Worm (Caenorhabditis elegans): ENCODE measurements around the gene cct-3.

cct-3 gene

DNA sequence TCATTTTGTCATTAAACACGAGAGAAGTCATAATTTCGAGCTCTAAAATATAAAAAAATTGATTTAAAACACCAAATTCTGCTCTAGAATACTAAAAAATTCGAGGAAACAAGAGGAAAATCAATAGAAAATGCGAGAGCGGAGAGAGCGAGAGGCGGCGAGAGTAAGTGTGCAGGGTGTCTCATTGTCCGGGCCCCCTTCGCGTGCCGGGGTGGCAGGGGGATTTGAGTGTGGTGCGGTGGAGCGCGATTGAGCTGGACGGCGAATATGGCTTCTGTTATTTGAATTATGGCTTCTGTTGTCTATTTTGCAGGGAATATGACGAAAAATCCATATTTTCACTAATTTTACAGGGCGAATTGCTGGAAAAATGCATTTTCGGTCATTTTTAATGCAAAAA is 13.5 kb upstream of the cct-3 start, which contains the start of gene Y59C2A.3 (continued):
- no peak for TF ChIP-seq nhr-84 (tag; optimal IDR thresholded peaks at IDR 0.05)
- TF ChIP-seq snu-23 (GFP tag; optimal IDR thresholded peaks at IDR 0.05), result peak; percentile 60
- peak; percentile 20; the same call in 1 of the 2 replicates for TF ChIP-seq isw-1 (GFP tag; IDR thresholded peaks at IDR 0.05)
- TF ChIP-seq swsn-7 (tag; optimal IDR thresholded peaks at IDR 0.05), result peak; percentile 20
- no peak for TF ChIP-seq ama-1 (optimal IDR thresholded peaks at IDR 0.05)
- TF ChIP-seq elt-2 (tag; optimal IDR thresholded peaks at IDR 0.05), result no peak
- TF ChIP-seq nhr-77 (tag; optimal IDR thresholded peaks at IDR 0.05), result no peak
- peak; percentile 73 for TF ChIP-seq fkh-8 (tag; optimal IDR thresholded peaks at IDR 0.05)
- no peak for TF ChIP-seq lin-39 (tag; optimal IDR thresholded peaks at IDR 0.05)
- TF ChIP-seq nhr-28 (tag; optimal IDR thresholded peaks at IDR 0.05), result no peak
- TF ChIP-seq aly-2 (tag; optimal IDR thresholded peaks at IDR 0.05), result no peak
- TF ChIP-seq mdl-1 (tag; optimal IDR thresholded peaks at IDR 0.05), result peak in 1 of 2 experiments; percentile 38
- peak; percentile 8 for TF ChIP-seq vab-15 (tag; optimal IDR thresholded peaks at IDR 0.05)
- no peak for TF ChIP-seq unc-130 (tag; optimal IDR thresholded peaks at IDR 0.05)
- TF ChIP-seq egl-27 (tag; optimal IDR thresholded peaks at IDR 0.05), result no peak
- no peak for TF ChIP-seq nhr-47 (tag; optimal IDR thresholded peaks at IDR 0.05)
- no peak for TF ChIP-seq nhr-11 (tag; optimal IDR thresholded peaks at IDR 0.05)
- TF ChIP-seq lin-14 (GFP tag; optimal IDR thresholded peaks at IDR 0.05), result peak; percentile 80
- peak; percentile 13 for TF ChIP-seq F16B12.6 (tag; optimal IDR thresholded peaks at IDR 0.05)
- no peak for TF ChIP-seq nhr-76 (tag; optimal IDR thresholded peaks at IDR 0.05)
- no peak for TF ChIP-seq ets-5 (GFP tag; IDR thresholded peaks at IDR 0.05)
- TF ChIP-seq unc-62 (GFP tag; optimal IDR thresholded peaks at IDR 0.05), result no peak
- TF ChIP-seq ceh-63 (GFP tag; optimal IDR thresholded peaks at IDR 0.05), result no peak
- TF ChIP-seq pag-3 (tag; optimal IDR thresholded peaks at IDR 0.05; ENCODE audit: borderline replicate concordance, insufficient read depth), result no peak
- TF ChIP-seq pqm-1 (tag; optimal IDR thresholded peaks at IDR 0.05), result no peak
- no peak for TF ChIP-seq xbp-1 (tag; optimal IDR thresholded peaks at IDR 0.05)
- peak; percentile 47 for TF ChIP-seq mep-1 (tag; optimal IDR thresholded peaks at IDR 0.05)
- TF ChIP-seq blmp-1 (tag; optimal IDR thresholded peaks at IDR 0.05), result no peak
- TF ChIP-seq ces-1 (GFP tag; optimal IDR thresholded peaks at IDR 0.05), result no peak
- TF ChIP-seq efl-3 (GFP tag; optimal IDR thresholded peaks at IDR 0.05), result no peak
- no peak for TF ChIP-seq zip-4 (GFP tag; optimal IDR thresholded peaks at IDR 0.05)
- no peak for TF ChIP-seq mab-9 (GFP tag; IDR thresholded peaks at IDR 0.05)
- no peak for TF ChIP-seq C16A3.4 (tag; optimal IDR thresholded peaks at IDR 0.05)
- TF ChIP-seq skn-1 (tag; optimal IDR thresholded peaks at IDR 0.05), result peak; percentile 25
- peak; percentile 16 to 60 (median 20) for TF ChIP-seq dpl-1 (GFP tag; optimal IDR thresholded peaks at IDR 0.05)
- TF ChIP-seq fkh-10 (GFP tag; optimal IDR thresholded peaks at IDR 0.05), result no peak
- TF ChIP-seq lir-3 (tag; optimal IDR thresholded peaks at IDR 0.05; ENCODE audit: poor library complexity), result no peak
- no peak for TF ChIP-seq sptf-1 (tag; optimal IDR thresholded peaks at IDR 0.05)
- TF ChIP-seq mef-2 (tag; optimal IDR thresholded peaks at IDR 0.05), result no peak
- TF ChIP-seq Y116A8C.19 (tag; optimal IDR thresholded peaks at IDR 0.05; ENCODE audit: borderline replicate concordance), result no peak
- no peak for TF ChIP-seq ztf-4 (tag; optimal IDR thresholded peaks at IDR 0.05)
- TF ChIP-seq lin-15B (tag; optimal IDR thresholded peaks at IDR 0.05), result peak; percentile 25
- TF ChIP-seq ceh-82 (tag; optimal IDR thresholded peaks at IDR 0.05), result peak in 1 of 3 experiments; percentile 32
- no peak for TF ChIP-seq elt-3 (tag; optimal IDR thresholded peaks at IDR 0.05)
- no peak for TF ChIP-seq ceh-8 (GFP tag; optimal IDR thresholded peaks at IDR 0.05)
- TF ChIP-seq nhr-19 (GFP tag; conservative IDR thresholded peaks at IDR 0.05), result no peak
- no peak for TF ChIP-seq sup-37 (GFP tag; optimal IDR thresholded peaks at IDR 0.05)
- peak; percentile 38 for TF ChIP-seq tbx-2 (tag; optimal IDR thresholded peaks at IDR 0.05)
- peak; percentile 29 for TF ChIP-seq lin-13 (GFP tag; optimal IDR thresholded peaks at IDR 0.05)
- peak; percentile 43 for TF ChIP-seq snpc-4 (tag; optimal IDR thresholded peaks at IDR 0.05)
- TF ChIP-seq C34B4.2 (tag; optimal IDR thresholded peaks at IDR 0.05), result no peak
- peak; percentile 27 for TF ChIP-seq dsc-1 (tag; optimal IDR thresholded peaks at IDR 0.05)
- peak; percentile 18 for TF ChIP-seq egl-13 (tag; optimal IDR thresholded peaks at IDR 0.05)
- TF ChIP-seq lin-35 (GFP tag; optimal IDR thresholded peaks at IDR 0.05), result peak; percentile 26 to 38

Data from whole organism, L1 larva.